Worm (Caenorhabditis elegans) whole organism, late embryonic: ENCODE results near the gene ugt-56.

ENCODE experiments used
- K02D7.2 ChIP-seq: sonication (generic microtip); optimal IDR thresholded peaks from 2 replicates; lab custom pipeline; 2017; ENCODE audit warnings: mild to moderate bottlenecking, missing genetic modification characterization, missing compliant biosample characterization
- ceh-14 ChIP-seq: sonication (generic microtip); optimal IDR thresholded peaks from 2 replicates; lab custom pipeline; 2016; ENCODE audit warnings: missing genotype, missing genetic modification characterization, missing compliant biosample characterization
- ceh-6 ChIP-seq: fragments of 200-800 bp; sonication (Bioruptor generic); optimal IDR thresholded peaks from 2 replicates; lab custom pipeline; 2018; ENCODE audit warnings: mild to moderate bottlenecking, missing genetic modification characterization, missing compliant biosample characterization
- madf-2 ChIP-seq: sonication (generic microtip); optimal IDR thresholded peaks from 2 replicates; lab custom pipeline; 2017; ENCODE audit warnings: missing genetic modification characterization, missing compliant biosample characterization
- mec-3 ChIP-seq: sonication (generic microtip); optimal IDR thresholded peaks from 2 replicates; lab custom pipeline; 2016; ENCODE audit warnings: borderline replicate concordance, missing genetic modification characterization, missing compliant biosample characterization
- ref-2 ChIP-seq: sonication (generic microtip); optimal IDR thresholded peaks from 2 replicates; lab custom pipeline; 2016; ENCODE audit warnings: missing genetic modification characterization, missing compliant biosample characterization
- tbx-7 ChIP-seq: sonication (generic microtip); optimal IDR thresholded peaks from 2 replicates; lab custom pipeline; 2016; ENCODE audit warnings: missing genotype, missing genetic modification characterization, missing compliant biosample characterization

Gene ugt-56

ce11 chrV:12310256-12310655 is 51.5 kb downstream of the ugt-56 start, which contains the start of gene hpo-30:
hpo-30 (minus strand) TSS chrV:12310356.
- no peak for TF ChIP-seq ref-2
- no peak for TF ChIP-seq mec-3 (tag; lab: Kevin White, UChicago)
- TF ChIP-seq K02D7.2, result no peak
- no peak for TF ChIP-seq ceh-14
- TF ChIP-seq madf-2, result no peak
- no peak for TF ChIP-seq ceh-6 (GFP tag; lab: Kevin White, UChicago)
- no peak for TF ChIP-seq tbx-7 (tag; lab: Kevin White, UChicago)
- TF ChIP-seq, all 69 proteins: peak for 0
